Fruit fly (Drosophila melanogaster): ENCODE data around the gene Ccp84Af.

Gene Ccp84Af

dm6 chr3R:6678480-6678879, 11.6 kb downstream of the Ccp84Af start, which contains the start of gene lab:
TSS of gene lab (minus strand) at chr3R:6678590.
- TF ChIP-seq Bteb2 (GFP tag; optimal IDR thresholded peaks at IDR 0.05) (no peak), croc (GFP tag; conservative IDR thresholded peaks at IDR 0.05) (no peak), CG2889 (GFP tag; IDR thresholded peaks at IDR 0.05) (no peak), Awh (GFP tag; IDR thresholded peaks at IDR 0.05) (no peak), psq (GFP tag; optimal IDR thresholded peaks at IDR 0.05) (no peak), slp2 (GFP tag; optimal IDR thresholded peaks at IDR 0.05) (no peak), ind (GFP tag; optimal IDR thresholded peaks at IDR 0.05) (no peak), NC2α (GFP tag; optimal IDR thresholded peaks at IDR 0.05) (no peak), vnd (GFP tag; IDR thresholded peaks at IDR 0.05; ENCODE audit: partially characterized antibody) (no peak), CG13624 (GFP tag; optimal IDR thresholded peaks at IDR 0.05) (no peak), pho (GFP tag; optimal IDR thresholded peaks at IDR 0.05) (no peak), Mad (GFP tag; optimal IDR thresholded peaks at IDR 0.05) (no peak), Pdp1 (GFP tag; optimal IDR thresholded peaks at IDR 0.05) (no peak), sc (optimal IDR thresholded peaks at IDR 0.05) (no peak), sc (GFP tag; optimal IDR thresholded peaks at IDR 0.05) (no peak), Hsf (GFP tag; optimal IDR thresholded peaks at IDR 0.05) (no peak), sim (GFP tag; IDR thresholded peaks at IDR 0.05) (0 out of 2 replicates have a peak, but pooled peaks have one; percentile 24), gcm (GFP tag; optimal IDR thresholded peaks at IDR 0.05) (peak; percentile 91), bigmax (GFP tag; optimal IDR thresholded peaks at IDR 0.05) (no peak), sr (GFP tag; IDR thresholded peaks at IDR 0.05) (no peak), Hr3 (GFP tag; optimal IDR thresholded peaks at IDR 0.05) (no peak), NFAT (GFP tag; IDR thresholded peaks at IDR 0.05) (no peak), NC2β (GFP tag; optimal IDR thresholded peaks at IDR 0.05) (no peak), Eip74EF (GFP tag; optimal IDR thresholded peaks at IDR 0.05) (no peak), CG43689 (GFP tag; IDR thresholded peaks at IDR 0.05) (no peak), nerfin-1 (tag; optimal IDR thresholded peaks at IDR 0.05) (no peak), CG10147 (GFP tag; optimal IDR thresholded peaks at IDR 0.05) (no peak), scrt (GFP tag; optimal IDR thresholded peaks at IDR 0.05) (no peak), HmgZ (tag; optimal IDR thresholded peaks at IDR 0.05) (peak; percentile 40), pum (GFP tag; optimal IDR thresholded peaks at IDR 0.05) (no peak), shn (GFP tag; optimal IDR thresholded peaks at IDR 0.05) (no peak), wdn (GFP tag; IDR thresholded peaks at IDR 0.05) (no peak), CG12659 (GFP tag; optimal IDR thresholded peaks at IDR 0.05) (no peak), Dll (GFP tag; IDR thresholded peaks at IDR 0.05; ENCODE audit: partially characterized antibody) (no peak), aop (GFP tag; IDR thresholded peaks at IDR 0.05) (no peak), dmrt99B (tag; optimal IDR thresholded peaks at IDR 0.05) (no peak), Abd-B (GFP tag; optimal IDR thresholded peaks at IDR 0.05) (no peak), z (GFP tag; IDR thresholded peaks at IDR 0.05) (no peak), ham (GFP tag; IDR thresholded peaks at IDR 0.05) (no peak), CG4282 (GFP tag; optimal IDR thresholded peaks at IDR 0.05) (no peak), az2 (GFP tag; optimal IDR thresholded peaks at IDR 0.05) (no peak), CG2129 (GFP tag; IDR thresholded peaks at IDR 0.05; ENCODE audit: partially characterized antibody) (no peak), CG9609 (GFP tag; optimal IDR thresholded peaks at IDR 0.05) (no peak), CG1603 (tag; optimal IDR thresholded peaks at IDR 0.05) (no peak), CG10209 (GFP tag; optimal IDR thresholded peaks at IDR 0.05) (no peak), CG34422 (GFP tag; IDR thresholded peaks at IDR 0.05) (peak; percentile 32; the same call in 1 of the 3 replicates), CG31365 (tag; optimal IDR thresholded peaks at IDR 0.05) (no peak), HLH3B (GFP tag; IDR thresholded peaks at IDR 0.05) (no peak), vvl (GFP tag; IDR thresholded peaks at IDR 0.05) (0 out of 2 replicates have a peak, but pooled peaks have one; percentile 21), chinmo (GFP tag; IDR thresholded peaks at IDR 0.05; ENCODE audit: partially characterized antibody) (peak; percentile 31; the same call in 1 of the 4 replicates), al (GFP tag; IDR thresholded peaks at IDR 0.05) (no peak), CG10565 (GFP tag; optimal IDR thresholded peaks at IDR 0.05) (no peak)
